Worm (Caenorhabditis elegans) whole organism, young adult: Measurements from ENCODE around the gene thn-4.

Source experiments
- attf-5 ChIP-seq: fragments of 200-800 bp; sonication (Bioruptor generic); optimal IDR thresholded peaks from 2 replicates; lab custom pipeline; 2018; ENCODE audit warnings: mild to moderate bottlenecking, missing genetic modification characterization, missing compliant biosample characterization
- ceh-100 ChIP-seq: fragments of 200-800 bp; sonication (Bioruptor generic); IDR thresholded peaks from 2 replicates; pipeline ENCODE4 v1.3.6; 2022; ENCODE audit warnings: missing genetic modification reagents, missing genetic modification characterization, missing compliant biosample characterization
- madf-10 ChIP-seq: sonication (generic microtip); optimal IDR thresholded peaks from 2 replicates; lab custom pipeline; 2016; ENCODE audit warnings: mild to moderate bottlenecking, missing genetic modification characterization, missing compliant biosample characterization

DNA sequence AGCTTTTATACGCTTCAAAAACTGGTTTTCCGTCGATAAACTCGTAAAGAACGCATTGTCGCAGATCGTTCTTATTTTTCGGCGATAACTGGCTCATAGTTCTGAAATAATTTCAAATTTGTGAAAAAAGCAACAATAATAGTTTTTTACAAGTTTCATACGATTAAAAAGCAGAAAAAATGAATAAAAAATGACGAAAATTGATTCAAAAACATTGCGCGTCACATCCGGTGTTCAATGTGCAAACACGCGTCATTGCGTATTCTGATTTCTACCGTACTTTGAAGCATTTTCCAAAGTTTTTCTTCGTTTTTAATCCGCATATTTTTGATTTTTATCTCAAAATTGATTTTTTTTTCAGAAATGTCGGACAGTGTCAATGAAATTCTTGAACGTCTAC is 47.1 kb upstream of the thn-4 start, which contains the start of the genes fbxa-206 and Y102A5C.2:
- TF ChIP-seq ceh-100 (no peak), madf-10 (no peak), attf-5 (GFP tag; lab: Kevin White, UChicago) (no peak)
